Worm (Caenorhabditis elegans): ENCODE results near the gene T11B7.1.

DNA sequence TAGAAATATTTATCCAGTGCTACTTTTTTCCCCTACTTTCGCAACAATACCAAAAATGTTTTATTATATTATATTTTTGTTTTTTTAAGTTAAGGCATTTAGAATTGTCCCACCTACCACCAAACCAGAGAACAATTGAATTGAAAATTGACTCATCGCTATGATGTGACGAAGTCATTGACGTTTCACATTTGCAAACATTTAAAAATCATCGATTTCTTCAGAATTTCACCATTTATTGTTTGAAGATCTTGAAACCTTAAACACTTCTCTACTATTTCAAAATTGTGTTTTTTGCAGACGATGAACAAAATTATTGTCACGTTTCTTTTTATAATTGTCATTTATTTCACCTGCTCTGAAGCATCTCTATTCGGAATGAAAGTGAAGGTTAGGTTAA is 40.7 kb downstream of the T11B7.1 start, which contains the start of gene C09G9.8:
- TF ChIP-seq nhr-11 (tag; optimal IDR thresholded peaks at IDR 0.05) (no peak), ztf-11 (tag; optimal IDR thresholded peaks at IDR 0.05) (no peak), ceh-9 (tag; optimal IDR thresholded peaks at IDR 0.05) (no peak), fkh-2 (tag; optimal IDR thresholded peaks at IDR 0.05) (no peak), R02D3.7 (tag; optimal IDR thresholded peaks at IDR 0.05) (no peak), ceh-16 (tag; optimal IDR thresholded peaks at IDR 0.05) (no peak), lin-15B (tag; optimal IDR thresholded peaks at IDR 0.05) (no peak), elt-2 (tag; optimal IDR thresholded peaks at IDR 0.05) (no peak), pqm-1 (tag; optimal IDR thresholded peaks at IDR 0.05) (no peak), ZK546.5 (tag; optimal IDR thresholded peaks at IDR 0.05) (no peak), unc-39 (tag; optimal IDR thresholded peaks at IDR 0.05) (no peak), jun-1 (tag; optimal IDR thresholded peaks at IDR 0.05) (no peak), eor-1 (tag; optimal IDR thresholded peaks at IDR 0.05) (no peak), unc-62 (GFP tag; optimal IDR thresholded peaks at IDR 0.05) (no peak)
